Fruit fly (Drosophila melanogaster) ovary, adult (tissue): ENCODE results near the gene ThrRS.

Experiments used
- CG17801 ChIP-seq: fragments of 200-800 bp; optimal IDR thresholded peaks from 2 replicates; lab custom pipeline; 2019; ENCODE audit warnings: missing biosample characterization, mild to moderate bottlenecking, missing genetic modification characterization, moderate library complexity; ENCODE audit not compliant: partially characterized antibody

Gene ThrRS

dm6 chr2L:12142439-12142838 lies 38.9 kb downstream of the ThrRS start, which contains the start of gene CG31760:
Gene CG31760, plus strand, starts transcription at chr2L:12142780.
- no peak for TF ChIP-seq CG17801 (GFP tag; lab: Kevin White, UChicago)
